Fruit fly (Drosophila melanogaster) whole organism, embryonic: ENCODE measurements around the gene Ttc26.

ENCODE experiments used
- Atf6 ChIP-seq: fragments of 200-800 bp; sonication (Bioruptor generic); IDR thresholded peaks from 2 replicates; pipeline ENCODE4 v1.3.6; 2022; ENCODE audit warnings: missing biosample characterization, missing genetic modification characterization
- B-H1 ChIP-seq: fragments of 200-800 bp; sonication (Bioruptor generic); IDR thresholded peaks from 3 replicates; pipeline ENCODE4 v1.3.6; 2022; ENCODE audit warnings: missing biosample characterization, missing genetic modification characterization
- CG11456 ChIP-seq: fragments of 200-800 bp; sonication (Bioruptor generic); IDR thresholded peaks from 3 replicates; pipeline ENCODE4 v1.3.6; 2022; ENCODE audit warnings: missing biosample characterization, missing genetic modification characterization
- CG11696 ChIP-seq: fragments of 200-800 bp; sonication (Bioruptor generic); IDR thresholded peaks from 2 replicates; pipeline ENCODE4 v1.3.6; 2022; ENCODE audit warnings: missing biosample characterization, missing genetic modification characterization
- CG11723 ChIP-seq: fragments of 200-800 bp; sonication (Bioruptor generic); optimal IDR thresholded peaks from 2 replicates; lab custom pipeline; 2017; ENCODE audit warnings: missing biosample characterization, mild to moderate bottlenecking, missing genetic modification characterization
- CG12391 ChIP-seq: fragments of 200-800 bp; sonication (Bioruptor generic); optimal IDR thresholded peaks from 3 replicates; lab custom pipeline; 2018; ENCODE audit warnings: missing biosample characterization, mild to moderate bottlenecking, missing genetic modification characterization, moderate library complexity
- CG14050 ChIP-seq: fragments of 200-800 bp; sonication (Bioruptor generic); IDR thresholded peaks from 3 replicates; pipeline ENCODE4 v1.3.6; 2022; ENCODE audit warnings: missing biosample characterization, missing genetic modification characterization
- CG1602 ChIP-seq: fragments of 200-800 bp; sonication (Bioruptor generic); optimal IDR thresholded peaks from 3 replicates; lab custom pipeline; 2016; ENCODE audit warnings: missing biosample characterization, missing genetic modification characterization
- CG1603 ChIP-seq: fragments of 200-800 bp; sonication (Bioruptor generic); optimal IDR thresholded peaks from 2 replicates; lab custom pipeline; 2019; ENCODE audit warnings: missing biosample characterization, mild to moderate bottlenecking, missing genetic modification characterization, moderate library complexity
- CG16779 ChIP-seq: fragments of 200-800 bp; sonication (Bioruptor generic); IDR thresholded peaks from 2 replicates; pipeline ENCODE4 v1.3.6; 2022; ENCODE audit warnings: missing biosample characterization, missing genetic modification characterization
- CG17359 ChIP-seq: fragments of 200-800 bp; sonication (Bioruptor generic); optimal IDR thresholded peaks from 3 replicates; lab custom pipeline; 2018; ENCODE audit warnings: missing biosample characterization, mild to moderate bottlenecking, missing genetic modification characterization, moderate library complexity
- CG17568 ChIP-seq: fragments of 200-800 bp; sonication (Bioruptor generic); optimal IDR thresholded peaks from 2 replicates; lab custom pipeline; 2018; ENCODE audit warnings: missing biosample characterization, mild to moderate bottlenecking, missing genetic modification characterization, moderate library complexity
- CG18619 ChIP-seq: fragments of 200-800 bp; sonication (Bioruptor generic); optimal IDR thresholded peaks from 3 replicates; lab custom pipeline; 2017; ENCODE audit warnings: missing biosample characterization, mild to moderate bottlenecking, missing genetic modification characterization
- CG30020 ChIP-seq: fragments of 200-800 bp; optimal IDR thresholded peaks from 2 replicates; lab custom pipeline; 2019; ENCODE audit warnings: missing biosample characterization, mild to moderate bottlenecking, missing genetic modification characterization, moderate library complexity
- CG3995 ChIP-seq: fragments of 200-800 bp; sonication (Bioruptor generic); optimal IDR thresholded peaks from 3 replicates; lab custom pipeline; 2016; ENCODE audit warnings: missing biosample characterization, missing genetic modification characterization
- CG4617 ChIP-seq: fragments of 200-800 bp; sonication (Bioruptor generic); optimal IDR thresholded peaks from 3 replicates; lab custom pipeline; 2016; ENCODE audit warnings: missing biosample characterization, missing genetic modification characterization, borderline replicate concordance
- CG6765 ChIP-seq: fragments of 200-800 bp; sonication (Bioruptor generic); optimal IDR thresholded peaks from 3 replicates; lab custom pipeline; 2017; ENCODE audit warnings: missing biosample characterization, mild to moderate bottlenecking, missing genetic modification characterization
- CG7963 ChIP-seq: fragments of 200-800 bp; sonication (Bioruptor generic); IDR thresholded peaks from 3 replicates; pipeline ENCODE4 v1.3.6; 2022; ENCODE audit warnings: missing biosample characterization, missing genetic modification characterization; ENCODE audit not compliant: partially characterized antibody
- Dad ChIP-seq: fragments of 200-800 bp; sonication (Bioruptor generic); optimal IDR thresholded peaks from 3 replicates; lab custom pipeline; 2016; ENCODE audit warnings: missing biosample characterization, missing genetic modification characterization
- Dll ChIP-seq: fragments of 200-800 bp; sonication (Bioruptor generic); IDR thresholded peaks from 4 replicates; pipeline ENCODE4 v1.3.6; 2022; ENCODE audit warnings: missing biosample characterization, missing genetic modification characterization; ENCODE audit not compliant: partially characterized antibody
- Doc3 ChIP-seq: fragments of 200-800 bp; sonication (Bioruptor generic); IDR thresholded peaks from 3 replicates; pipeline ENCODE4 v1.3.6; 2022; ENCODE audit warnings: missing biosample characterization, missing genetic modification characterization; ENCODE audit not compliant: partially characterized antibody
- Dref ChIP-seq: fragments of 200-800 bp; sonication (Bioruptor generic); IDR thresholded peaks from 2 replicates; pipeline ENCODE4 v1.3.6; 2022; ENCODE audit warnings: missing biosample characterization, missing genetic modification characterization
- HHEX ChIP-seq: fragments of 200-800 bp; sonication (Bioruptor generic); optimal IDR thresholded peaks from 3 replicates; lab custom pipeline; 2017; ENCODE audit warnings: missing biosample characterization, mild to moderate bottlenecking, missing genetic modification characterization, missing genetic modification reagents
- HLH54F ChIP-seq: fragments of 200-800 bp; sonication (Bioruptor generic); optimal IDR thresholded peaks from 3 replicates; lab custom pipeline; 2016; ENCODE audit warnings: missing biosample characterization, missing genetic modification characterization
- Kr ChIP-seq: fragments of 200-800 bp; sonication (Bioruptor generic); optimal IDR thresholded peaks from 2 replicates; lab custom pipeline; 2017; ENCODE audit warnings: missing biosample characterization, mild to moderate bottlenecking, missing genetic modification characterization
- NC2β ChIP-seq: fragments of 200-800 bp; sonication (Bioruptor generic); optimal IDR thresholded peaks from 2 replicates; lab custom pipeline; 2016; ENCODE audit warnings: missing biosample characterization, missing genetic modification characterization
- Opbp ChIP-seq: fragments of 200-800 bp; sonication (Bioruptor generic); IDR thresholded peaks from 3 replicates; pipeline ENCODE4 v1.3.6; 2022; ENCODE audit warnings: missing biosample characterization, missing genetic modification characterization; ENCODE audit not compliant: partially characterized antibody
- Taf1 ChIP-seq: fragments of 200-800 bp; sonication (Bioruptor generic); IDR thresholded peaks from 2 replicates; pipeline ENCODE4 v1.3.6; 2022; ENCODE audit warnings: missing biosample characterization, missing genetic modification characterization
- bsh ChIP-seq, 2 experiments: fragments of 200-800 bp; sonication (Bioruptor generic); optimal IDR thresholded peaks; 2 replicates each; lab custom pipeline; 2017 to 2018; ENCODE audit warnings: mild to moderate bottlenecking in 2 of 2, missing biosample characterization in 2 of 2, missing genetic modification characterization in 2 of 2, moderate library complexity in 1 of 2
- crp ChIP-seq, 2 experiments: fragments of 200-800 bp; sonication (Bioruptor generic); optimal IDR thresholded peaks; 2 replicates in 1 of 2; 3 replicates in 1 of 2; lab custom pipeline; 2017; ENCODE audit warnings: missing biosample characterization in 2 of 2, missing genetic modification characterization in 2 of 2, mild to moderate bottlenecking in 1 of 2, moderate library complexity in 1 of 2
- dimm ChIP-seq: fragments of 200-800 bp; sonication (Bioruptor generic); IDR thresholded peaks from 2 replicates; pipeline ENCODE4 v1.3.6; 2022; ENCODE audit warnings: missing biosample characterization, missing genetic modification characterization
- fd102C ChIP-seq: fragments of 200-800 bp; sonication (Bioruptor generic); optimal IDR thresholded peaks from 2 replicates; lab custom pipeline; 2018; ENCODE audit warnings: missing biosample characterization, mild to moderate bottlenecking, missing genetic modification characterization, moderate library complexity
- fu2 ChIP-seq: fragments of 200-800 bp; sonication (Bioruptor generic); optimal IDR thresholded peaks from 2 replicates; lab custom pipeline; 2016; ENCODE audit warnings: missing biosample characterization, missing genetic modification characterization
- hth ChIP-seq: fragments of >200 bp; optimal IDR thresholded peaks from 2 replicates; lab custom pipeline; 2017; ENCODE audit warnings: inconsistent platforms
- jumu ChIP-seq: fragments of 200-800 bp; sonication (Bioruptor generic); optimal IDR thresholded peaks from 3 replicates; lab custom pipeline; 2016; ENCODE audit warnings: missing biosample characterization, missing genetic modification characterization
- lov ChIP-seq, 2 experiments: fragments of 200-800 bp in 1 of 2; fragments of >200 bp in 1 of 2; sonication (Bioruptor generic) in 1 of 2; IDR thresholded peaks in 1 of 2; optimal IDR thresholded peaks in 1 of 2; 2 replicates in 1 of 2; 3 replicates in 1 of 2; pipeline versions ENCODE4 v1.3.6 to Lab custom; 2017 to 2022; ENCODE audit warnings: missing biosample characterization in 1 of 2, missing genetic modification characterization in 1 of 2
- sc ChIP-seq, 3 experiments: fragments of >200 bp in 2 of 3; fragments of 200-800 bp in 1 of 3; sonication (Bioruptor generic) in 1 of 3; optimal IDR thresholded peaks; 2 replicates in 2 of 3; 3 replicates in 1 of 3; lab custom pipeline; 2017; ENCODE audit warnings: mild to moderate bottlenecking in 1 of 3, missing biosample characterization in 1 of 3, missing genetic modification characterization in 1 of 3, missing genetic modification reagents in 1 of 3
- schlank ChIP-seq: fragments of 200-800 bp; sonication (Bioruptor generic); optimal IDR thresholded peaks from 2 replicates; lab custom pipeline; 2018; ENCODE audit warnings: missing biosample characterization, mild to moderate bottlenecking, missing genetic modification characterization
- scrt ChIP-seq: fragments of 200-800 bp; sonication (Bioruptor generic); optimal IDR thresholded peaks from 2 replicates; lab custom pipeline; 2018; ENCODE audit warnings: missing biosample characterization, mild to moderate bottlenecking, missing genetic modification characterization, moderate library complexity
- stc ChIP-seq: fragments of 200-800 bp; sonication (Bioruptor generic); IDR thresholded peaks from 2 replicates; pipeline ENCODE4 v1.3.6; 2022; ENCODE audit warnings: missing biosample characterization, missing genetic modification characterization
- twi ChIP-seq: fragments of 200-800 bp; optimal IDR thresholded peaks from 2 replicates; lab custom pipeline; 2019; ENCODE audit warnings: missing biosample characterization, mild to moderate bottlenecking, missing genetic modification characterization, moderate library complexity
- vnd ChIP-seq: fragments of 200-800 bp; sonication (Bioruptor generic); IDR thresholded peaks from 3 replicates; pipeline ENCODE4 v1.3.6; 2022; ENCODE audit warnings: missing biosample characterization, missing genetic modification characterization; ENCODE audit not compliant: partially characterized antibody
- wdn ChIP-seq: fragments of 200-800 bp; sonication (Bioruptor generic); IDR thresholded peaks from 2 replicates; pipeline ENCODE4 v1.3.6; 2022; ENCODE audit warnings: missing biosample characterization, missing genetic modification characterization
- wor ChIP-seq: fragments of 200-800 bp; sonication (Bioruptor generic); IDR thresholded peaks from 2 replicates; pipeline ENCODE4 v1.3.6; 2022; ENCODE audit warnings: missing biosample characterization, missing genetic modification characterization

Ttc26 gene

DNA sequence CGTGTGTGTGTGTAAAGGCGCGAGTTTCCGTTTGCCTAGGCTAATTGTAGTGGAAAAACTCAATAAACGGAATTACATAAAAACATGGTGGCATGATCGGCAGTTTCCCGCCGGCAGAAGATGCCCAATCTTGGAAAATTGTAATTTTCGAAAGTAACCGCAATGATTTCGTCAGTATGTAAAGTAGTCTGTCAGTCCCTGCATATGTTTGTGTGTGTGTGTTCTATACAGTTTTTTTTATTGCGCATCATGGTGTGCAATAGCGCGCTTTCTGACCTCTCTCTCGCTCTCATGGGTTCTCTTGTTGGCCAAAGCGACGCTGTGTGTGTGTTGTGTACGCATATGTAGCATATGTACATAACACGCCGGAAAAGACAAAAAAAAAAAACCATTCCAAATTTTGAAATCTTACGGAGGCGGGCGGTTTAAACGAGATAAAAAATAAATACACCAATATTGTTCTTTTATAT is 20.1 kb downstream of the Ttc26 start (continued):
- no peak for TF ChIP-seq fu2
- TF ChIP-seq Dad (GFP tag; lab: Kevin White, UChicago) = peak; percentile 10
- TF ChIP-seq scrt (GFP tag; lab: Kevin White, UChicago) = no peak
- no peak for TF ChIP-seq NC2β (GFP tag; lab: Kevin White, UChicago)
- no peak for TF ChIP-seq dimm
- TF ChIP-seq CG17568 (GFP tag; lab: Kevin White, UChicago) = no peak
- TF ChIP-seq HLH54F (GFP tag; lab: Kevin White, UChicago) = peak; percentile 37
- peak; percentile 33 for TF ChIP-seq CG18619 (GFP tag; lab: Kevin White, UChicago)
- TF ChIP-seq CG14050 (GFP tag; lab: Robert Waterston, UW) = no peak
- no peak for TF ChIP-seq sc (optimal IDR thresholded peaks at IDR 0.05; lab: Kevin White, UChicago)
- TF ChIP-seq sc (GFP tag; optimal IDR thresholded peaks at IDR 0.05; lab: Kevin White, UChicago) = no peak
- no peak for TF ChIP-seq CG7963 (GFP tag; lab: Robert Waterston, UW)
- TF ChIP-seq CG11723 (GFP tag; lab: Kevin White, UChicago) = no peak
- TF ChIP-seq CG11696 (GFP tag; lab: Robert Waterston, UW) = peak; percentile 35; the same call in 1 of the 2 replicates
- TF ChIP-seq jumu (GFP tag; lab: Kevin White, UChicago) = no peak
- TF ChIP-seq wor (GFP tag; lab: Robert Waterston, UW) = no peak
- no peak for TF ChIP-seq Taf1
- TF ChIP-seq lov (optimal IDR thresholded peaks at IDR 0.05; lab: Kevin White, UChicago) = no peak
- TF ChIP-seq lov (GFP tag; IDR thresholded peaks at IDR 0.05; lab: Robert Waterston, UW) = no peak
- no peak for TF ChIP-seq fd102C (GFP tag; lab: Kevin White, UChicago)
- TF ChIP-seq CG1602 (GFP tag; lab: Kevin White, UChicago) = peak; percentile 5
- peak; percentile 13 for TF ChIP-seq schlank
- no peak for TF ChIP-seq CG16779 (GFP tag; lab: Robert Waterston, UW)
- TF ChIP-seq CG4617 (GFP tag; lab: Kevin White, UChicago) = peak; percentile 30
- no peak for TF ChIP-seq CG12391 (tag; lab: Kevin White, UChicago)
- TF ChIP-seq wdn (GFP tag; lab: Robert Waterston, UW) = no peak

DNA sequence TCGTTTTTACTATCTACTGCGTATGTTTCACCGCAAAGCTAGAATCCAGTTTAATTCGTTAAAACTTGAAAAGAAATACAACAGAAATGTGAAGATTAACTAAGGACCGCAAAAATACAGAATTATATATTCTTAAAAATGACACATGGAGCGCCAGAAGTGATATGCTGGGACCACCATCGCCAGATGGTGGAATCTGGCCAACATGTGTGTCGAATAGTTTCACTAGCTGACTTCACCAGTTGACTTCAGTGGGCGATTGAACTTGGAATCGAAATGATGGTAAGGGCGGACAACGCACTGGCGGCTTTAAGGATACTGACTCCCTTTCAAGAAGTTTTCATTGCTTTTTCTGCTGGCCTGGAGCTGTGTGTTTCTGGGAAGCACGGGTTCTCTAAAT is 27.8 kb downstream of the Ttc26 start, which contains the start of gene CG9593:
Gene CG9593, plus strand, starts transcription at position 270 of the 400 bp plus-strand sequence.
- TF ChIP-seq stc (GFP tag; lab: Robert Waterston, UW) = no peak
- TF ChIP-seq bsh (GFP tag; optimal IDR thresholded peaks at IDR 0.05; lab: Kevin White, UChicago) = no peak
- TF ChIP-seq twi (tag; lab: Kevin White, UChicago) = peak; percentile 94
- no peak for TF ChIP-seq Kr (GFP tag; lab: Kevin White, UChicago)

DNA sequence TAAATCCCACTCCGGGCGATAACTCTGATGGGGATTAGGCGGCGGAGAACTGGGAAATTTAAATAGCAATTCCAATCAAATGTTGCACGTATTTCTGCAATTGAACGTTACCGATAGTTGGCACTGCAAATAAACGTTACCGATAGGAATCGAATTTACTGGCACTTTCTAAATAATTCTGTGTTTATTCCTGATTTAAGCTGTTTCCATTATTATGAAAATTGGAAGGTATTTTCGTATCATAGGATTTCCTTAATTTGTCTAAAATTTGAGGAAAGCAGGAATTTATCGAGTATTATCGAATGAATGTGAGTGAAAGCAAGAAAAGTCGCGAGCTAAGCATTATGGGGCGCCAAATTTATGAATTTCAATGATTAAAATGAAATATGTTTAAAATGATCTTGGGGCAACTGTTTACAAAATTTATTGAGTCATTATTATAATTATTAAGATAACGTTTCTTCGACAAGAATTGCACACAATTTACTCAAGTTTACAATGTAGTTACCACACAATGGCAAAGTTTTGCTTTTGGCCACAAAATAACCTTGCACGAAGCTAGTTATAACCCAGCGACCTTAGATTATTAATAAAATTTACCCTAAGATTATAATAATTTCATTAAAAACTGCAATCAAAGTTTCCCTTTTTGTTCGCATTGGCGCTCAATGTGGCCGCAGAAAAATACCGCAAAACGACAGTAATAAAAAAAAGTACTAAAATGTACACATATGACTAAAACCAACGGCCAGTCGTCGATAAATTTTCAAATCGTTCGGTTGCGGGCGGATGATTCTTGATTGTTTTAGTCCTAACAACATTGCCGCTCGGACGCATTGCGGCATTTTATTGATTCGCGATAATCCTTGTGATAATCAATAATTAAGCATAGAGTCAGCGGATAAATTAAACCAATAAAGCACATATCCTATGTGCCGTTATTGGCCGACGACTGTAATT is 29.6 kb downstream of the Ttc26 start, which contains the start of gene alpha-Man-IIb:
Gene alpha-Man-IIb, plus strand, starts transcription at position 747 of the 960 bp plus-strand sequence.
- TF ChIP-seq CG1603 (tag; lab: Kevin White, UChicago) (peak; percentile 53), Dref (peak; percentile 62), CG11456 (peak; percentile 23; the same call in 1 of the 3 replicates), Opbp (GFP tag; lab: Robert Waterston, UW) (peak; percentile 64; the same call in 2 of the 3 replicates), Atf6 (0 out of 2 replicates have a peak, but pooled peaks have one; percentile 24), B-H1 (GFP tag; lab: Robert Waterston, UW) (no peak), hth (lab: Kevin White, UChicago) (no peak), CG30020 (peak; percentile 25), CG17359 (tag; lab: Kevin White, UChicago) (peak; percentile 23), Dll (GFP tag; lab: Robert Waterston, UW) (peak; percentile 92), crp (GFP tag; optimal IDR thresholded peaks at IDR 0.05; lab: Kevin White, UChicago) (peak in 1 of 2 experiments; percentile 71), HHEX (GFP tag; lab: Kevin White, UChicago) (peak; percentile 13), CG3995 (peak; percentile 94), vnd (GFP tag; lab: Robert Waterston, UW) (peak; percentile 80), Doc3 (GFP tag; lab: Robert Waterston, UW) (peak; percentile 92), CG6765 (peak; percentile 31)
